Fruit fly (Drosophila melanogaster): ENCODE data around the gene CG14137.

CG14137 gene

dm6 chr3L:11609153-11609809 is 9.4 kb upstream of the CG14137 start, which contains the start of gene Duba (continued):
- peak; percentile 86 for TF ChIP-seq gfzf (GFP tag; optimal IDR thresholded peaks at IDR 0.05)
- TF ChIP-seq exex (tag; optimal IDR thresholded peaks at IDR 0.05), result no peak
- TF ChIP-seq CG15269 (tag; optimal IDR thresholded peaks at IDR 0.05), result no peak
- no peak for TF ChIP-seq pho (GFP tag; optimal IDR thresholded peaks at IDR 0.05)
- TF ChIP-seq Hand (GFP tag; optimal IDR thresholded peaks at IDR 0.05), result no peak
- no peak for TF ChIP-seq HHEX (GFP tag; optimal IDR thresholded peaks at IDR 0.05)
- peak in 1 of 2 experiments; percentile 72 for TF ChIP-seq Pdp1 (GFP tag; optimal IDR thresholded peaks at IDR 0.05)
- TF ChIP-seq CG17802 (tag; optimal IDR thresholded peaks at IDR 0.05), result peak; percentile 72
- no peak for TF ChIP-seq CHES-1-like (GFP tag; optimal IDR thresholded peaks at IDR 0.05)
- no peak for TF ChIP-seq sna (GFP tag; IDR thresholded peaks at IDR 0.05; ENCODE audit: partially characterized antibody)
- no peak for TF ChIP-seq Dbx (GFP tag; IDR thresholded peaks at IDR 0.05)
- TF ChIP-seq unpg (GFP tag; optimal IDR thresholded peaks at IDR 0.05), result no peak
- peak in 1 of 2 experiments; percentile 23 for TF ChIP-seq crp (GFP tag; optimal IDR thresholded peaks at IDR 0.05)
- TF ChIP-seq Fer2 (tag; optimal IDR thresholded peaks at IDR 0.05), result no peak
- no peak for TF ChIP-seq CG17359 (tag; optimal IDR thresholded peaks at IDR 0.05)
- TF ChIP-seq pum (GFP tag; optimal IDR thresholded peaks at IDR 0.05), result no peak
- peak; percentile 71 for TF ChIP-seq Med (GFP tag)
- no peak for TF ChIP-seq TFAM (GFP tag; optimal IDR thresholded peaks at IDR 0.05)
- peak; percentile 83 for TF ChIP-seq CG11504 (tag; optimal IDR thresholded peaks at IDR 0.05)
- TF ChIP-seq Hmr (GFP tag; optimal IDR thresholded peaks at IDR 0.05), result peak; percentile 2
- TF ChIP-seq Gug (GFP tag; IDR thresholded peaks at IDR 0.05), result peak; percentile 14; the same call in 1 of the 4 replicates
- TF ChIP-seq trem (tag; optimal IDR thresholded peaks at IDR 0.05), result peak; percentile 42
- no peak for TF ChIP-seq CG7928 (GFP tag; optimal IDR thresholded peaks at IDR 0.05)
- TF ChIP-seq nom (GFP tag; optimal IDR thresholded peaks at IDR 0.05), result no peak
- TF ChIP-seq Nf-YB (GFP tag; optimal IDR thresholded peaks at IDR 0.05), result no peak
- peak; percentile 56 for TF ChIP-seq Lhr (GFP tag; optimal IDR thresholded peaks at IDR 0.05)
- peak; percentile 77 for TF ChIP-seq CG10267 (tag; optimal IDR thresholded peaks at IDR 0.05)
- TF ChIP-seq kni (GFP tag; optimal IDR thresholded peaks at IDR 0.05), result no peak
- no peak for TF ChIP-seq CrebB (tag; optimal IDR thresholded peaks at IDR 0.05)
- TF ChIP-seq CG14860 (GFP tag; IDR thresholded peaks at IDR 0.05; ENCODE audit: partially characterized antibody), result no peak
- no peak for TF ChIP-seq tx (GFP tag; optimal IDR thresholded peaks at IDR 0.05)
- no peak for TF ChIP-seq CG12769 (tag; optimal IDR thresholded peaks at IDR 0.05)
- TF ChIP-seq Xrp1 (GFP tag; IDR thresholded peaks at IDR 0.05), result no peak
- TF ChIP-seq CG2712 (tag; optimal IDR thresholded peaks at IDR 0.05), result peak; percentile 43
- peak in 1 of 2 experiments; percentile 31 for TF ChIP-seq Dfd (GFP tag; optimal IDR thresholded peaks at IDR 0.05)
- peak; percentile 84 for TF ChIP-seq cg (GFP tag; optimal IDR thresholded peaks at IDR 0.05)
- TF ChIP-seq Camta (GFP tag; optimal IDR thresholded peaks at IDR 0.05), result no peak
- TF ChIP-seq Xbp1 (GFP tag; optimal IDR thresholded peaks at IDR 0.05), result peak; percentile 24
- TF ChIP-seq Rx (GFP tag; IDR thresholded peaks at IDR 0.05), result no peak
- TF ChIP-seq CG13287 (GFP tag; IDR thresholded peaks at IDR 0.05; ENCODE audit: partially characterized antibody), result peak; percentile 15; the same call in 1 of the 2 replicates
- TF ChIP-seq nau (GFP tag; optimal IDR thresholded peaks at IDR 0.05), result no peak
- TF ChIP-seq pzg (GFP tag; optimal IDR thresholded peaks at IDR 0.05), result peak; percentile 51
- no peak for TF ChIP-seq CG9817 (tag; optimal IDR thresholded peaks at IDR 0.05)
- TF ChIP-seq pita (GFP tag; optimal IDR thresholded peaks at IDR 0.05), result peak; percentile 63
- peak; percentile 87 for TF ChIP-seq sens (GFP tag)
- no peak for TF ChIP-seq her (GFP tag; optimal IDR thresholded peaks at IDR 0.05)
- no peak for TF ChIP-seq aop (GFP tag; IDR thresholded peaks at IDR 0.05)
- peak; percentile 98 for TF ChIP-seq Meics (GFP tag; optimal IDR thresholded peaks at IDR 0.05)

Measured in whole organism, embryonic.